Worm (Caenorhabditis elegans) whole organism, L2 larva: ENCODE results near the gene ift-81.

Experiments
- F13H6.1 ChIP-seq: sonication (generic microtip); optimal IDR thresholded peaks from 2 replicates; lab custom pipeline; 2016; ENCODE audit warnings: missing genetic modification characterization, missing compliant biosample characterization
- R02D3.7 ChIP-seq: fragments of 150-350 bp; optimal IDR thresholded peaks from 2 replicates; lab custom pipeline; 2014; ENCODE audit warnings: missing biosample characterization, missing genetic modification characterization
- Y55F3AM.14 ChIP-seq: fragments of 200-800 bp; sonication (Bioruptor generic); optimal IDR thresholded peaks from 2 replicates; lab custom pipeline; 2018; ENCODE audit warnings: mild to moderate bottlenecking, missing genetic modification characterization, missing compliant biosample characterization
- ZK546.5 ChIP-seq: sonication (generic microtip); optimal IDR thresholded peaks from 2 replicates; lab custom pipeline; 2017; ENCODE audit warnings: missing biosample characterization, missing genetic modification characterization
- alr-1 ChIP-seq: fragments of 150-350 bp; optimal IDR thresholded peaks from 2 replicates; lab custom pipeline; 2014; ENCODE audit warnings: missing biosample characterization, missing genetic modification characterization
- blmp-1 ChIP-seq: sonication (generic microtip); optimal IDR thresholded peaks from 2 replicates; lab custom pipeline; 2017; ENCODE audit warnings: missing genetic modification characterization, mild to moderate bottlenecking, missing compliant biosample characterization, antibody characterized with exemption, moderate library complexity; ENCODE audit not compliant: insufficient read depth
- ceh-16 ChIP-seq: fragments of 150-350 bp; optimal IDR thresholded peaks from 2 replicates; lab custom pipeline; 2014; ENCODE audit warnings: missing biosample characterization, missing genetic modification characterization
- ceh-82 ChIP-seq: fragments of 150-350 bp; optimal IDR thresholded peaks from 2 replicates; lab custom pipeline; 2014; ENCODE audit warnings: missing biosample characterization, missing genetic modification characterization
- crh-2 ChIP-seq: sonication (generic microtip); optimal IDR thresholded peaks from 2 replicates; lab custom pipeline; 2017; ENCODE audit warnings: missing biosample characterization, missing genetic modification characterization
- dmd-4 ChIP-seq: sonication (generic microtip); optimal IDR thresholded peaks from 2 replicates; lab custom pipeline; 2017; ENCODE audit warnings: missing biosample characterization, missing genetic modification characterization
- egl-27 ChIP-seq: sonication (generic microtip); optimal IDR thresholded peaks from 3 replicates; lab custom pipeline; 2017; ENCODE audit warnings: missing biosample characterization, missing genetic modification reagents, missing genetic modification characterization
- elt-1 ChIP-seq: fragments of 150-350 bp; optimal IDR thresholded peaks from 2 replicates; lab custom pipeline; 2014; ENCODE audit warnings: missing biosample characterization, missing genetic modification characterization
- elt-3 ChIP-seq: sonication (generic microtip); optimal IDR thresholded peaks from 2 replicates; lab custom pipeline; 2017; ENCODE audit warnings: missing biosample characterization, missing genetic modification characterization
- fos-1 ChIP-seq: fragments of 150-350 bp; optimal IDR thresholded peaks from 2 replicates; lab custom pipeline; 2014; ENCODE audit warnings: missing biosample characterization, missing genetic modification characterization
- gmeb-1 ChIP-seq: fragments of 150-350 bp; optimal IDR thresholded peaks from 2 replicates; lab custom pipeline; 2014; ENCODE audit warnings: missing biosample characterization, missing genetic modification characterization
- lin-39 ChIP-seq: fragments of 150-350 bp; optimal IDR thresholded peaks from 2 replicates; lab custom pipeline; 2014; ENCODE audit warnings: missing biosample characterization, missing genetic modification reagents, missing genetic modification characterization
- lsy-2 ChIP-seq, 2 experiments: fragments of 150-350 bp in 1 of 2; sonication (generic microtip) in 1 of 2; optimal IDR thresholded peaks; 2 replicates each; lab custom pipeline; 2014 to 2017; ENCODE audit warnings: missing biosample characterization in 2 of 2, missing genetic modification characterization in 2 of 2
- mab-5 ChIP-seq: fragments of 150-350 bp; optimal IDR thresholded peaks from 2 replicates; lab custom pipeline; 2014; ENCODE audit warnings: missing biosample characterization, missing genetic modification characterization
- mbf-1 ChIP-seq: sonication (generic microtip); optimal IDR thresholded peaks from 2 replicates; lab custom pipeline; 2017; ENCODE audit warnings: missing biosample characterization, missing genetic modification characterization
- nhr-11 ChIP-seq: fragments of 150-350 bp; optimal IDR thresholded peaks from 2 replicates; lab custom pipeline; 2014; ENCODE audit warnings: missing biosample characterization, missing genetic modification characterization
- nhr-129 ChIP-seq: fragments of 150-350 bp; optimal IDR thresholded peaks from 2 replicates; lab custom pipeline; 2014; ENCODE audit warnings: missing biosample characterization, missing genetic modification characterization
- nhr-21 ChIP-seq: fragments of 150-350 bp; optimal IDR thresholded peaks from 2 replicates; lab custom pipeline; 2014; ENCODE audit warnings: missing biosample characterization, missing genetic modification characterization
- nhr-23 ChIP-seq: fragments of 150-350 bp; optimal IDR thresholded peaks from 2 replicates; lab custom pipeline; 2014; ENCODE audit warnings: missing biosample characterization, missing genetic modification reagents, missing genetic modification characterization
- nhr-237 ChIP-seq: fragments of 150-350 bp; optimal IDR thresholded peaks from 2 replicates; lab custom pipeline; 2014; ENCODE audit warnings: missing biosample characterization, missing genetic modification characterization
- nhr-25 ChIP-seq: fragments of 150-350 bp; sonication (generic microtip); optimal IDR thresholded peaks from 3 replicates; lab custom pipeline; 2014; ENCODE audit warnings: missing biosample characterization, missing genetic modification characterization
- nhr-6 ChIP-seq: fragments of 150-350 bp; optimal IDR thresholded peaks from 2 replicates; lab custom pipeline; 2014; ENCODE audit warnings: missing biosample characterization, missing genetic modification characterization
- nhr-77 ChIP-seq: fragments of 150-350 bp; optimal IDR thresholded peaks from 2 replicates; lab custom pipeline; 2014; ENCODE audit warnings: missing biosample characterization, missing genetic modification characterization
- sem-4 ChIP-seq: fragments of 150-350 bp; optimal IDR thresholded peaks from 2 replicates; lab custom pipeline; 2014; ENCODE audit warnings: missing biosample characterization, missing genetic modification reagents, missing genetic modification characterization
- sma-3 ChIP-seq: sonication (generic microtip); optimal IDR thresholded peaks from 2 replicates; lab custom pipeline; 2016; ENCODE audit warnings: missing genetic modification reagents, missing genetic modification characterization, missing compliant biosample characterization
- sma-9 ChIP-seq, 2 experiments: fragments of 150-350 bp in 1 of 2; sonication (generic microtip) in 1 of 2; optimal IDR thresholded peaks; 2 replicates each; lab custom pipeline; 2014 to 2016; ENCODE audit warnings: missing genetic modification characterization in 2 of 2, mild to moderate bottlenecking in 1 of 2, missing biosample characterization in 1 of 2, missing compliant biosample characterization in 1 of 2, missing genetic modification reagents in 1 of 2, moderate library complexity in 1 of 2
- snpc-4 ChIP-seq: fragments of 150-350 bp; optimal IDR thresholded peaks from 2 replicates; lab custom pipeline; 2014; ENCODE audit warnings: missing biosample characterization, missing genetic modification characterization
- unc-55 ChIP-seq: fragments of 150-350 bp; sonication (generic microtip); optimal IDR thresholded peaks from 3 replicates; lab custom pipeline; 2014; ENCODE audit warnings: missing biosample characterization, missing genetic modification reagents, missing genetic modification characterization
- unc-62 ChIP-seq: fragments of 150-350 bp; optimal IDR thresholded peaks from 2 replicates; lab custom pipeline; 2014; ENCODE audit warnings: missing biosample characterization, missing genetic modification reagents, missing genetic modification characterization
- zag-1 ChIP-seq: fragments of 150-350 bp; optimal IDR thresholded peaks from 2 replicates; lab custom pipeline; 2014; ENCODE audit warnings: missing biosample characterization, missing genetic modification characterization
- ztf-1 ChIP-seq: fragments of 200-800 bp; sonication (Bioruptor generic); conservative IDR thresholded peaks from 2 replicates; pipeline ENCODE4 v1.3.6; 2022; ENCODE audit warnings: missing genetic modification characterization, missing compliant biosample characterization
- ztf-11 ChIP-seq: sonication (generic microtip); optimal IDR thresholded peaks from 2 replicates; lab custom pipeline; 2017; ENCODE audit warnings: missing biosample characterization, missing genetic modification characterization
- ztf-4 ChIP-seq: fragments of 150-350 bp; optimal IDR thresholded peaks from 2 replicates; lab custom pipeline; 2014; ENCODE audit warnings: missing biosample characterization, missing genetic modification characterization

The ift-81 gene

DNA sequence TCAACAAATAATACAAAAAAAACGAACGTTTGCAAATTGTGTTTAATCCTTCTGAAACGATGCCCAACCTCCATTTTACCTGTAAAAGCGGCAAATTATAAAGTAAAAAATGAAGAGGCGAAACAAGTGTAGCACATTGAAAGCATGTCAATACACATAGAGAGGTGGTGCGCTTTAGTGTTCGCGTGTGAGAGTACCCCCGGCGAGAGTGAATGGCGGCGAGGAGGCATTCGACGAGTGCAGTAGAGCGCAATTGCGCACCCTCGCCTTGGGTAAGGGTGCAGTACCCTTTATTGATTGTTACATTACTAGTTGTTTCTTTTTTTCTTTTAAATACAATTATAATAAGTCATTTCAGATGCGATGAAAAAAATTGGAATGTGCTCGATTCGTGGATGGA is 23.2 kb upstream of the ift-81 start, which contains the start of gene hst-6 (continued):
- TF ChIP-seq ceh-82 (tag; lab: Kevin White, UChicago) (no peak), lin-39 (tag; lab: Kevin White, UChicago) (no peak)

DNA sequence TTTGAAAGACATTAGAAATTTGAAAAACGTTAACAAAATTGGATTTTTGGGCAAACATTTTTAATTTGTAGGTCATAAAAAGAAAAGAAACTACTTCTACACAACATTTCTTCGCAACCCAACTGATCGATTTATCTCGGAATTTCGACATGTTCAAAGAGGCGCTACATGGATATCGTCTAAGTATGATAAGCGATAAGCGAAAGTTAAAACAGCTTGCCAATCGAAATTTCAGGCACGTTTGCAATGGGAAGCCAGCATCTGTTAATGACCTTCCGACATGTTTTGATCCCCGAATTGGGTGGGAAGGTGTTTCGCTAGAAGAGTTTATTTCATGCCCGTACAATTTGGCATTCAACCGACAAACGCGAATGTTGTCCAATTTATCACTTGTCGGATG is 21.6 kb upstream of the ift-81 start:
- TF ChIP-seq nhr-6 (tag; lab: Kevin White, UChicago) (no peak), nhr-77 (no peak), fos-1 (tag; lab: Kevin White, UChicago) (no peak), lin-39 (tag; lab: Kevin White, UChicago) (no peak), alr-1 (tag; lab: Kevin White, UChicago) (no peak), ZK546.5 (tag; lab: Kevin White, UChicago) (no peak), nhr-237 (no peak), elt-1 (tag; lab: Kevin White, UChicago) (no peak), egl-27 (tag; lab: Kevin White, UChicago) (no peak), R02D3.7 (tag; lab: Kevin White, UChicago) (no peak)
- TF ChIP-seq, all 48 proteins: peak for 0

DNA sequence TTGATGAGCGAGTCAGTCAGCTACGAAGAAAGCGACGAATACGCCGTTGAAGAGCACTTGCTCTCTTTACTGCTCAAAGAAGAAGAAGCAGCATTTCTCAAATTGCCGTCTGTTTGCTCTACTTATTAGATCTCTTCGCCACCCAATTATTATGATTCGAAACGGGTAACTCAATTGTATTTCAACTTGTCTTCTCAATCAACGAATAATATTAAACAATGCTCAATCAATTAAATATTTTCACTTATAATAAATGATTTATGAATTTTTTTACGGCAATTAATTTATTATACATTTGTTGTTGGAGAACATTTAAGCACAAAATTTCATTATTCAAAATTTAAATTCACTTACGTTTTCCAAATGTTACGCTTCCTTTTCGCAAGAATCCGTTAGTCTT is 20.1 kb upstream of the ift-81 start:
- no peak for TF ChIP-seq sem-4 (tag; lab: Kevin White, UChicago)
- no peak for TF ChIP-seq crh-2
- TF ChIP-seq blmp-1: no peak
- TF ChIP-seq ztf-11: no peak
- TF ChIP-seq nhr-11 (tag; lab: Kevin White, UChicago): no peak
- no peak for TF ChIP-seq snpc-4
- TF ChIP-seq ceh-16 (tag; lab: Kevin White, UChicago): no peak
- TF ChIP-seq fos-1 (tag; lab: Kevin White, UChicago): no peak
- TF ChIP-seq dmd-4 (tag; lab: Kevin White, UChicago): no peak

ce11 chrX:5279170-5279635 is 19.2 kb upstream of the ift-81 start, which contains the start of gene Y34B4A.2:
Y34B4A.2 (plus strand) TSS chrX:5279497.
- TF ChIP-seq ZK546.5 (tag; lab: Kevin White, UChicago) (no peak), dmd-4 (tag; lab: Kevin White, UChicago) (no peak), sma-3 (GFP tag; lab: Kevin White, UChicago) (peak; percentile 35), R02D3.7 (tag; lab: Kevin White, UChicago) (peak; percentile 84), elt-3 (tag; lab: Kevin White, UChicago) (no peak), nhr-237 (no peak), unc-55 (GFP tag; lab: Kevin White, UChicago) (peak; percentile 37), sma-9 (GFP tag; optimal IDR thresholded peaks at IDR 0.05; lab: Kevin White, UChicago) (peak; percentile 55), sma-9 (tag; optimal IDR thresholded peaks at IDR 0.05; lab: Kevin White, UChicago) (no peak), unc-62 (no peak), lin-39 (tag; lab: Kevin White, UChicago) (no peak), lsy-2 (tag; optimal IDR thresholded peaks at IDR 0.05; lab: Kevin White, UChicago) (no peak), nhr-129 (tag; lab: Kevin White, UChicago) (peak; percentile 54), ceh-16 (tag; lab: Kevin White, UChicago) (no peak), ztf-11 (no peak), mbf-1 (tag; lab: Kevin White, UChicago) (no peak), nhr-6 (tag; lab: Kevin White, UChicago) (no peak), snpc-4 (no peak), mab-5 (tag; lab: Kevin White, UChicago) (no peak), F13H6.1 (tag; lab: Kevin White, UChicago) (peak; percentile 27), nhr-23 (tag; lab: Kevin White, UChicago) (no peak), fos-1 (tag; lab: Kevin White, UChicago) (peak; percentile 37), crh-2 (peak; percentile 51), ztf-1 (GFP tag; lab: Robert Waterston, UW) (no peak), nhr-25 (tag; lab: Kevin White, UChicago) (no peak), blmp-1 (no peak)
- TF ChIP-seq, all 48 proteins: peak for 8

DNA sequence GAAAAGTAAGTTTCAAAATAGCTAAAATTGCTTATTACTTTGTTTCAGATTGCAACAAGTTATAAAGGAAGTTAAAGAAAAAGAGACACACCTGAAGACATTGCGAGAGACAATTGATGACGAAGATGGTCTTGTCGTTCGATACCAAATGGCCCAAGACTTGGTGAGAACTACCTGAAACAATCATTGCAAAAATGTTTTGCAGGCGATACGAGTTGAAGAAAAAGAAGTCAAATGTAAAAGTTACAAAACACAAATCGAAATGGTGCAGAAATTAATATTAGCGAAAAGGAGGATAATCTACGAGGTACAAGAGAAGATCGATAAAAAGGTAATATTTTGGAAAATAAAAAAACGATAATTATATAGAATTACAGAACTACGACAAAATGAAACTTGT is 18.7 kb upstream of the ift-81 start, which contains the start of gene rga-8:
Gene rga-8 (minus strand): TSS at position 101 of the 400 bp plus-strand sequence.
- TF ChIP-seq ztf-4 (tag; lab: Kevin White, UChicago) (no peak), zag-1 (no peak), unc-55 (GFP tag; lab: Kevin White, UChicago) (no peak), nhr-21 (no peak), gmeb-1 (tag; lab: Kevin White, UChicago) (no peak), egl-27 (tag; lab: Kevin White, UChicago) (no peak), Y55F3AM.14 (no peak)
